Fruit fly (Drosophila melanogaster): ENCODE results near the gene CG32354.

The CG32354 gene

DNA sequence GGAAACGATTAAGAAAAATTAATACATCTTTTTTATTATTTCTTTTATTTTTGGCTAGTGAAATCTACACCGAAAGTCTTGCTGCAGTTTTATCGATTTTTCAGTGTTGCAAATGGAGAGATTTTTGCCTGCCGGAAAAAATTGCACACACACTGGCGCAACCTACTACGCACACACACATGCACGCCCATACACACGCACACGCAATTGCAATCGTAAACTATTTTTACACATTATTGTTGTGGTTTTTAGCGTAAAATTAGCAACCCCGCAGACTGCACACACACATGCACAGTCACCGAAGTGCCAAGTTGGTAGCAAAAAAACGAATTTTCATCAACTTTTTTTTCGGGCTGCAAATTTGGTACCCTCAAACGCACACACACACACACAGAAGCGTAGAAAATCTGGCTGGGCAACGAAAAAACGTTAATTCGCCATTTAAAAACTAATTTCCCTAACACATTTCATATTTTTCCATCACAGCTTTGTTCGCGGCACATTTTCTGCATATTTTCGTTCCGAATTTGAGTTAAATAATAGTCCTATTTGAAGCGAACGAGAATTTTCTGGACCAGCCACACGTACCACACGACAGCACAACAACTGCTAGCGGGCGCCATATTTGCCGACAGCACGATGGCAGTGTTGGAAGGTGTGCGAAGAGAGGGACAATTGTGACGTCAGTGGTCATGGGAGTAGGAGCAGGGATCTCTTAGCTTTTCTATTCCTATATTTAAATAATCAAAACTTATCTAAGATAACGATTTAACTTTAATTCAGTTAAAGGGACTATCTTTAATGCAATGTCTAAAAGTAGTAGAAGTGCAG is 20.0 kb upstream of the CG32354 start, which contains the start of gene Unr:
Gene Unr (minus strand): TSS at position 637 of the 831 bp plus-strand sequence.
- TF ChIP-seq insv (optimal IDR thresholded peaks at IDR 0.05): no peak
- no peak for TF ChIP-seq ttk (optimal IDR thresholded peaks at IDR 0.05)
- TF ChIP-seq Myc (optimal IDR thresholded peaks at IDR 0.05): no peak

- TF ChIP-seq h (optimal IDR thresholded peaks at IDR 0.05): no peak
- TF ChIP-seq Myc (optimal IDR thresholded peaks at IDR 0.05): no peak
- TF ChIP-seq Sin3A (optimal IDR thresholded peaks at IDR 0.05): no peak
- TF ChIP-seq insv (optimal IDR thresholded peaks at IDR 0.05): no peak
- TF ChIP-seq psq (optimal IDR thresholded peaks at IDR 0.05): no peak
- TF ChIP-seq ttk (optimal IDR thresholded peaks at IDR 0.05): no peak
Measured at dm6 chr3L:8440771-8441549, 19.0 kb upstream of the CG32354 start.

DNA sequence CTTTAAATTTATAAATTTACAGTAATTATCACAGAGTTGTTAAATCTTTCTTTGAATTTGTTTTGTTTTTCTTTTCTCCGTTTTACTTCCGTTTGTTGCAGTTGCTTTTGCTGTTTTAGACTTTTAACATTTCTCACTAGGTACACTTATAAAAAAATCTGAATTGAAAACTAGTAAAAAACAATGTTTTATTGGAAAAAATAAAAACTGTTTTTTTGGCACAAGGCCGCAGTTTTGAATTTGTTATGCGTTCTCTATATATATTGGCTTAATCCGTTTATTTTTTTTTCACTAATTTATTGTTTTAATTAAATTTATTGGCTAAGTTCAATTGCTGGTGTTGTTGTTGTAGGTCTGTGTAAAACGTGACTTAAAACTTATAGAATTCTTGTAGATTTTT is 18.1 kb upstream of the CG32354 start:
- no peak for TF ChIP-seq psq (optimal IDR thresholded peaks at IDR 0.05)
- no peak for TF ChIP-seq Myc (optimal IDR thresholded peaks at IDR 0.05)
- TF ChIP-seq ttk (optimal IDR thresholded peaks at IDR 0.05): no peak
- TF ChIP-seq insv (optimal IDR thresholded peaks at IDR 0.05): no peak
- no peak for TF ChIP-seq h (optimal IDR thresholded peaks at IDR 0.05)
- TF ChIP-seq Sin3A (optimal IDR thresholded peaks at IDR 0.05): no peak

dm6 chr3L:8437583-8437982 is 15.6 kb upstream of the CG32354 start:
- TF ChIP-seq insv (optimal IDR thresholded peaks at IDR 0.05) (no peak), h (optimal IDR thresholded peaks at IDR 0.05) (no peak), ttk (optimal IDR thresholded peaks at IDR 0.05) (no peak), Sin3A (optimal IDR thresholded peaks at IDR 0.05) (no peak), psq (optimal IDR thresholded peaks at IDR 0.05) (no peak), Myc (optimal IDR thresholded peaks at IDR 0.05) (no peak)

dm6 chr3L:8424831-8425336 is 2.9 kb upstream of the CG32354 start, which contains the start of gene Cbl:
Gene Cbl (plus strand): TSS chr3L:8424954.
- no peak for TF ChIP-seq insv (optimal IDR thresholded peaks at IDR 0.05)
- no peak for TF ChIP-seq ttk (optimal IDR thresholded peaks at IDR 0.05)
- TF ChIP-seq Myc (optimal IDR thresholded peaks at IDR 0.05): no peak
- TF ChIP-seq psq (optimal IDR thresholded peaks at IDR 0.05): no peak
- TF ChIP-seq h (optimal IDR thresholded peaks at IDR 0.05): no peak
- TF ChIP-seq Sin3A (optimal IDR thresholded peaks at IDR 0.05): no peak

DNA sequence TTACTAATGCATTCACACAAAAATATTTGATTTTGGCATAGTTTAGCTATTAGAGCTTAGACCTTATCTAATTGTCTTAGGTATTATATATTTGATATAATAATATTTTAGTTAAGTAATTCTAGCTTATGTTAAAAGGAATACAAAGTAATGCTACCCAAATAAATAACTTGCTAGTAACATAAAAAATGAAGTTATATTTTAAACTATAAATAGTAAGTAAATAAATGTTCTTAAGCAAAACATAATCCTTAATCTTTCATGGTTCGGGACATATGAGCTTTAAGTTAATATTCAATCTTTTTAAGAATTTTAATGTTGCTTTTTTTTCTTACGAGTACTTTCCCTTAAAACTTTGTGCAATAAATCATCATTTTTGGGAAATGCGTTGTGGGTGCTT is 1.2 kb upstream of the CG32354 start:
- TF ChIP-seq psq (optimal IDR thresholded peaks at IDR 0.05) (no peak), ttk (optimal IDR thresholded peaks at IDR 0.05) (no peak), h (optimal IDR thresholded peaks at IDR 0.05) (no peak), insv (optimal IDR thresholded peaks at IDR 0.05) (no peak), Myc (optimal IDR thresholded peaks at IDR 0.05) (no peak), Sin3A (optimal IDR thresholded peaks at IDR 0.05) (no peak)

- no peak for TF ChIP-seq insv (optimal IDR thresholded peaks at IDR 0.05)
- TF ChIP-seq psq (optimal IDR thresholded peaks at IDR 0.05): no peak
- TF ChIP-seq Myc (optimal IDR thresholded peaks at IDR 0.05): no peak
- no peak for TF ChIP-seq h (optimal IDR thresholded peaks at IDR 0.05)
- no peak for TF ChIP-seq ttk (optimal IDR thresholded peaks at IDR 0.05)
- TF ChIP-seq Sin3A (optimal IDR thresholded peaks at IDR 0.05): no peak
Measured at dm6 chr3L:8421361-8421760, 644 bp downstream of the CG32354 start.

DNA sequence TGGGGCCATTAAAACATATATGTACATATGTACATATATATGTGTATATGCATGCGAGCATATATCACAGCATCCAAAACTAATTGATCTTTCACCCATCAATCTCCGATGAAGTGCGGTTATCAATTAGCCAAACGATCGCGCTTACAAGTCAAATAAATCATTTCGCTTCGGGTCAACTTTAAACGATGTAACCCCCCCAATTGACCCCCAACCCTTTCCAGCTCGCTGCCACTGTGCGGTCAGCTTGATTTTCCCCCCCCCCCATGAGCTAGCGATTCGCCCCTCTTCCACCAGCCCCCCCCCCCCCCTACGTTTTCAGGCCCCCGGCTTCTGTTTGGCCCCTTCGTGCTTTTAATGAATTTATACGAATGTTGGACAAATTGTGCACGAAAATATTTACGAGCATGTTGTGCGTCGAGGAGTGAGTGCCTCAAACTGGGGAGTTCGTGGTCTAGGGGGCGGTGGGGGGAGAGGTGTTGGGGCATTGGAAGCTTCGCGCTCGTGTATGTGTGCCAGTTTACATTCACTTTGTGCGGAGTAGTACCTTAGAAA is 2.3 kb downstream of the CG32354 start:
- TF ChIP-seq psq (optimal IDR thresholded peaks at IDR 0.05): no peak
- TF ChIP-seq Sin3A (optimal IDR thresholded peaks at IDR 0.05): no peak
- no peak for TF ChIP-seq insv (optimal IDR thresholded peaks at IDR 0.05)
- TF ChIP-seq h (optimal IDR thresholded peaks at IDR 0.05): no peak
- no peak for TF ChIP-seq Myc (optimal IDR thresholded peaks at IDR 0.05)
- no peak for TF ChIP-seq ttk (optimal IDR thresholded peaks at IDR 0.05)

dm6 chr3L:8418984-8419383 is 3.0 kb downstream of the CG32354 start:
- no peak for TF ChIP-seq insv (optimal IDR thresholded peaks at IDR 0.05)
- TF ChIP-seq psq (optimal IDR thresholded peaks at IDR 0.05): no peak
- TF ChIP-seq ttk (optimal IDR thresholded peaks at IDR 0.05): no peak
- TF ChIP-seq h (optimal IDR thresholded peaks at IDR 0.05): no peak
- TF ChIP-seq Sin3A (optimal IDR thresholded peaks at IDR 0.05): no peak
- no peak for TF ChIP-seq Myc (optimal IDR thresholded peaks at IDR 0.05)

DNA sequence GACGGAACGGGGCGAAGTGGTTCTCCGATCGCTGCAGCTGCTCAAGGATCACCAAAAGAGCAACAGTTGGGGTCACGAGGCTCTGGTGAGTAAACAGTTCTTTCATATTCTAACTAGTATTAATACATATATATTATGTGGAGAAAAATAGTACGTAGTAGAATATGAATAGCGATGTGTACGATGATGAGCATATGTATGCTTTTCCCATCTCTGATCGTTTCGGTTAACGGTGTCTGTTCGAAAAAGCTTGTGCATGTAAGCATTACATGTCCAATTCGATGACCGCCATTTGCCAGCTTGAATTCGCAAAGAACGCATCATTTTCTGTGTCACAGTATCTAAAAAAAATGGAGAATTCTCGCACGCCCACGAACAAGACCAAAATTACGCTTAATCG is 9.3 kb downstream of the CG32354 start, which contains the start of the genes Oseg1 and mtrm:
Gene Oseg1 (minus strand): TSS at position 101 of the 400 bp plus-strand sequence.
Gene mtrm (plus strand): TSS at position 288 of the 400 bp plus-strand sequence.
- TF ChIP-seq psq (optimal IDR thresholded peaks at IDR 0.05) (no peak), ttk (optimal IDR thresholded peaks at IDR 0.05) (no peak)

DNA sequence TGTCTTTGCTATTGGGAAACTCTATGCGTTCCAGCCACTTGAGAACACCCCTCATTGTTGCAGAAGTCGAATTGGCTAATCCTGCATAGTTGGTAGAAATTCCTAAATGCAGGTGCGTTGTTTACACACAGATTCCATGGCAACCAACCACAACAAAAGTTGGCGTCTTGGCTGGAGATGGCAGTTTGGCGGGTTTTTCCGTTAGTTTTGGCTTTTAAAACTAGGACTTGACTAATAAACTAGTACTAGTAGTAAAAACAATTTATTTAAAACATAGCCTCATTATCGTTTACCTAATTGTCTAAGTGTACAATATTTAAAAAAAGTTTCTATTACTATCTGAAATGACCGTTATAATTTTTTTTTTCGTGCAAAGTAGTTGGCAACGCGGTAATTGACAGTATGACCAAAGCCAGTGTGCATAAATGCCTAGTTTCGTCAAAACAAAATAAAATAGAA is 10.5 kb downstream of the CG32354 start, which contains the start of gene Exo70:
Gene Exo70 (plus strand): TSS at position 413 of the 459 bp plus-strand sequence.
- TF ChIP-seq ttk (optimal IDR thresholded peaks at IDR 0.05): no peak
- TF ChIP-seq h (optimal IDR thresholded peaks at IDR 0.05): no peak
- no peak for TF ChIP-seq Sin3A (optimal IDR thresholded peaks at IDR 0.05)
- no peak for TF ChIP-seq insv (optimal IDR thresholded peaks at IDR 0.05)
- no peak for TF ChIP-seq psq (optimal IDR thresholded peaks at IDR 0.05)
- no peak for TF ChIP-seq Myc (optimal IDR thresholded peaks at IDR 0.05)
